Fruit fly (Drosophila melanogaster) whole organism: ENCODE data around the gene CG15602.

Experiments
- CG8478 ChIP-seq: fragments of >200 bp; optimal IDR thresholded peaks from 2 replicates; lab custom pipeline; 2018; ENCODE audit warnings: inconsistent platforms
- Dll ChIP-seq: fragments of >200 bp; optimal IDR thresholded peaks from 2 replicates; lab custom pipeline; 2017
- EcR ChIP-seq, 2 experiments: fragments of >200 bp; optimal IDR thresholded peaks; 2 replicates each; lab custom pipeline; 2017; ENCODE audit warnings: missing biosample characterization in 2 of 2, missing genetic modification characterization in 2 of 2, missing genetic modification reagents in 2 of 2
- pan ChIP-seq: fragments of >200 bp; optimal IDR thresholded peaks from 2 replicates; lab custom pipeline; 2017
- psq ChIP-seq: fragments of >200 bp; optimal IDR thresholded peaks from 2 replicates; lab custom pipeline; 2017
- usp ChIP-seq: fragments of >200 bp; optimal IDR thresholded peaks from 2 replicates; lab custom pipeline; 2017; ENCODE audit warnings: missing biosample characterization, missing genetic modification characterization, mixed read lengths

dm6 chrX:15805523-15805922 lies 6.3 kb downstream of the CG15602 start:
- TF ChIP-seq CG8478 (no peak), Dll (lab: Kevin White, UChicago) (no peak), EcR (GFP tag; optimal IDR thresholded peaks at IDR 0.05; lab: Kevin White, UChicago) (no peak), usp (no peak), psq (lab: Kevin White, UChicago) (no peak), pan (lab: Kevin White, UChicago) (no peak)
